Fruit fly (Drosophila melanogaster) whole organism: ENCODE data around the gene CG14434.

Source experiments
- CG8478 ChIP-seq: fragments of >200 bp; optimal IDR thresholded peaks from 2 replicates; lab custom pipeline; 2018; ENCODE audit warnings: inconsistent platforms
- Dll ChIP-seq: fragments of >200 bp; optimal IDR thresholded peaks from 2 replicates; lab custom pipeline; 2017
- EcR ChIP-seq, 2 experiments: fragments of >200 bp; optimal IDR thresholded peaks; 2 replicates each; lab custom pipeline; 2017; ENCODE audit warnings: missing biosample characterization in 2 of 2, missing genetic modification characterization in 2 of 2, missing genetic modification reagents in 2 of 2
- pan ChIP-seq: fragments of >200 bp; optimal IDR thresholded peaks from 2 replicates; lab custom pipeline; 2017
- psq ChIP-seq: fragments of >200 bp; optimal IDR thresholded peaks from 2 replicates; lab custom pipeline; 2017
- usp ChIP-seq: fragments of >200 bp; optimal IDR thresholded peaks from 2 replicates; lab custom pipeline; 2017; ENCODE audit warnings: missing biosample characterization, missing genetic modification characterization, mixed read lengths

Gene CG14434

dm6 chrX:6843841-6844440 lies 23.1 kb downstream of the CG14434 start, which contains the start of the genes CG14435 and Tmf:
Gene CG14435, minus strand, starts transcription at chrX:6843921.
Gene Tmf, plus strand, starts transcription at chrX:6844341.
- TF ChIP-seq EcR (GFP tag; optimal IDR thresholded peaks at IDR 0.05; lab: Kevin White, UChicago) (no peak), CG8478 (lab: Kevin White, UChicago) (no peak), Dll (lab: Kevin White, UChicago) (no peak), usp (GFP tag; lab: Kevin White, UChicago) (no peak), pan (lab: Kevin White, UChicago) (no peak), psq (lab: Kevin White, UChicago) (no peak)

dm6 chrX:6832584-6832983 lies 34.4 kb downstream of the CG14434 start, which contains the start of gene mAChR-C:
Gene mAChR-C, minus strand, starts transcription at chrX:6832684.
- TF ChIP-seq CG8478 (lab: Kevin White, UChicago): no peak
- no peak for TF ChIP-seq EcR (GFP tag; optimal IDR thresholded peaks at IDR 0.05; lab: Kevin White, UChicago)
- no peak for TF ChIP-seq Dll (lab: Kevin White, UChicago)
- TF ChIP-seq pan (lab: Kevin White, UChicago): no peak
- no peak for TF ChIP-seq usp (GFP tag; lab: Kevin White, UChicago)
- no peak for TF ChIP-seq psq (lab: Kevin White, UChicago)

- no peak for TF ChIP-seq EcR (GFP tag; optimal IDR thresholded peaks at IDR 0.05; lab: Kevin White, UChicago)
- TF ChIP-seq pan (lab: Kevin White, UChicago): no peak
- TF ChIP-seq Dll (lab: Kevin White, UChicago): no peak
- TF ChIP-seq CG8478 (lab: Kevin White, UChicago): no peak
- no peak for TF ChIP-seq psq (lab: Kevin White, UChicago)
- TF ChIP-seq usp (GFP tag; lab: Kevin White, UChicago): no peak
Observed at dm6 chrX:6824203-6824602, 42.8 kb downstream of the CG14434 start, which contains the start of gene nonC. Gene nonC, plus strand, starts transcription at chrX:6824496.

dm6 chrX:6822904-6823303 lies 44.1 kb downstream of the CG14434 start, which contains the start of gene Atx-1:
Gene Atx-1, plus strand, starts transcription at chrX:6823204.
- no peak for TF ChIP-seq CG8478 (lab: Kevin White, UChicago)
- no peak for TF ChIP-seq pan (lab: Kevin White, UChicago)
- TF ChIP-seq Dll (lab: Kevin White, UChicago): no peak
- no peak for TF ChIP-seq usp (GFP tag; lab: Kevin White, UChicago)
- no peak for TF ChIP-seq psq (lab: Kevin White, UChicago)
- TF ChIP-seq EcR (GFP tag; optimal IDR thresholded peaks at IDR 0.05; lab: Kevin White, UChicago): no peak

- TF ChIP-seq EcR (GFP tag; optimal IDR thresholded peaks at IDR 0.05; lab: Kevin White, UChicago) (no peak), pan (lab: Kevin White, UChicago) (no peak), usp (GFP tag; lab: Kevin White, UChicago) (no peak)
Observed at dm6 chrX:6820703-6821102, 46.3 kb downstream of the CG14434 start, which contains the start of the genes Nf-YC and xit. Gene Nf-YC, minus strand, starts transcription at chrX:6820919. Gene xit, plus strand, starts transcription at chrX:6821016.

dm6 chrX:6813678-6814077 lies 53.3 kb downstream of the CG14434 start, which contains the start of gene iav:
Gene iav, plus strand, starts transcription at chrX:6813978.
- no peak for TF ChIP-seq EcR (GFP tag; optimal IDR thresholded peaks at IDR 0.05; lab: Kevin White, UChicago)
- no peak for TF ChIP-seq usp (GFP tag; lab: Kevin White, UChicago)
- no peak for TF ChIP-seq pan (lab: Kevin White, UChicago)
- TF ChIP-seq Dll (lab: Kevin White, UChicago): no peak

- no peak for TF ChIP-seq CG8478 (lab: Kevin White, UChicago)
Observed at dm6 chrX:6805404-6805803, 61.6 kb downstream of the CG14434 start.

dm6 chrX:6804485-6805295 lies 62.3 kb downstream of the CG14434 start:
- TF ChIP-seq Dll (lab: Kevin White, UChicago): peak; percentile 81
- TF ChIP-seq CG8478 (lab: Kevin White, UChicago): no peak

dm6 chrX:6803880-6804484 lies 63.0 kb downstream of the CG14434 start:
- TF ChIP-seq EcR (GFP tag; optimal IDR thresholded peaks at IDR 0.05; lab: Kevin White, UChicago): no peak

dm6 chrX:6803312-6803794 lies 63.6 kb downstream of the CG14434 start, which contains the start of the genes C3G and pod1:
Gene C3G, minus strand, starts transcription at chrX:6803593.
Gene pod1, plus strand, starts transcription at chrX:6803684.
- TF ChIP-seq usp (GFP tag; lab: Kevin White, UChicago) (no peak), psq (lab: Kevin White, UChicago) (no peak), CG8478 (lab: Kevin White, UChicago) (no peak), EcR (GFP tag; optimal IDR thresholded peaks at IDR 0.05; lab: Kevin White, UChicago) (no peak), Dll (lab: Kevin White, UChicago) (no peak), pan (lab: Kevin White, UChicago) (no peak)

- TF ChIP-seq EcR (GFP tag; optimal IDR thresholded peaks at IDR 0.05; lab: Kevin White, UChicago) (no peak), pan (lab: Kevin White, UChicago) (no peak), usp (GFP tag; lab: Kevin White, UChicago) (no peak), psq (lab: Kevin White, UChicago) (no peak), Dll (lab: Kevin White, UChicago) (no peak), CG8478 (lab: Kevin White, UChicago) (no peak)
Observed at dm6 chrX:6802376-6803080, 64.5 kb downstream of the CG14434 start.
